Worm (Caenorhabditis elegans) whole organism, midembryonic: Measurements from ENCODE around the gene snt-1.

Source experiments
- T22C8.4 ChIP-seq: fragments of 200-800 bp; sonication (Bioruptor generic); IDR thresholded peaks from 2 replicates; pipeline ENCODE4 v1.3.6; 2022; ENCODE audit warnings: missing genetic modification characterization, missing compliant biosample characterization
- cog-1 ChIP-seq: sonication (generic microtip); optimal IDR thresholded peaks from 2 replicates; lab custom pipeline; 2016; ENCODE audit warnings: missing genetic modification characterization, missing compliant biosample characterization
- flt-1 ChIP-seq: fragments of 200-800 bp; sonication (Bioruptor generic); IDR thresholded peaks from 2 replicates; pipeline ENCODE4 v1.3.6; 2022; ENCODE audit warnings: missing genetic modification characterization, missing compliant biosample characterization
- klf-2 ChIP-seq: fragments of 200-800 bp; sonication (Bioruptor generic); conservative IDR thresholded peaks from 2 replicates; pipeline ENCODE4 v1.3.6; 2022; ENCODE audit warnings: missing genetic modification reagents, missing genetic modification characterization, missing compliant biosample characterization
- med-1 ChIP-seq: sonication (generic microtip); optimal IDR thresholded peaks from 2 replicates; lab custom pipeline; 2017; ENCODE audit warnings: missing genetic modification characterization, mild to moderate bottlenecking, missing compliant biosample characterization, antibody characterized with exemption, missing genetic modification reagents; ENCODE audit not compliant: insufficient read depth
- ref-1 ChIP-seq: fragments of 200-800 bp; sonication (Bioruptor generic); conservative IDR thresholded peaks from 2 replicates; pipeline ENCODE4 v1.3.6; 2022; ENCODE audit warnings: missing genetic modification reagents, missing genetic modification characterization, missing compliant biosample characterization
- tab-1 ChIP-seq: fragments of 200-800 bp; sonication (Bioruptor generic); IDR thresholded peaks from 2 replicates; pipeline ENCODE4 v1.3.6; 2022; ENCODE audit warnings: missing genetic modification characterization, missing compliant biosample characterization
- ztf-23 ChIP-seq: fragments of 200-800 bp; sonication (Bioruptor generic); IDR thresholded peaks from 2 replicates; pipeline ENCODE4 v1.3.6; 2022; ENCODE audit warnings: missing genetic modification reagents, missing genetic modification characterization, missing compliant biosample characterization
- ztf-29 ChIP-seq: fragments of 200-800 bp; sonication (Bioruptor generic); IDR thresholded peaks from 2 replicates; pipeline ENCODE4 v1.3.6; 2022; ENCODE audit warnings: missing genetic modification reagents, missing genetic modification characterization, missing compliant biosample characterization

Gene snt-1

DNA sequence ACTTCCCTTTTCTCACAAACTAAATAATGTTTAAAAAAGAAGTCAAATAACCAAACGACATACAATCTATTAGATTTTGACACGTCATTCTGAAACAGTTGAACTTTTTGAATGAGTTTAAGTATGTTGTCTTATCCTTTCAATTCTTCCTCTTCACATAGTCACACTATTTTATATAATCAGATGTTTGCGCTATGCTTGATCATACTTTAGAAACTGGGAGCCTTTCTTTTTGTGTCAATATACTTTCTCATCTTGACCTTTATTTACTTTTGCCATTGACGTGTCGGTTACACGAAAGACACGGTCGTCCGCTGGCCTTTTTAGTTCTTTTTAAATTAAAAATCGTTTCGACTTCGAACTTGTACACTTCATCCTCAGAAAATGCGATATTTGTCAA is 41.2 kb downstream of the snt-1 start, which contains the start of gene C04A2.15:
TSS of gene C04A2.15 (plus strand) at position 299 of the 400 bp plus-strand sequence.
- no peak for TF ChIP-seq tab-1 (GFP tag; lab: Robert Waterston, UW)
- TF ChIP-seq ref-1 (GFP tag; lab: Robert Waterston, UW) = no peak
- TF ChIP-seq ztf-29 = no peak
- no peak for TF ChIP-seq med-1 (GFP tag; lab: Kevin White, UChicago)
- no peak for TF ChIP-seq ztf-23
- TF ChIP-seq klf-2 (GFP tag; lab: Robert Waterston, UW) = no peak
- no peak for TF ChIP-seq flt-1 (GFP tag; lab: Robert Waterston, UW)
- TF ChIP-seq cog-1 (tag; lab: Kevin White, UChicago) = no peak
- TF ChIP-seq T22C8.4 = no peak

DNA sequence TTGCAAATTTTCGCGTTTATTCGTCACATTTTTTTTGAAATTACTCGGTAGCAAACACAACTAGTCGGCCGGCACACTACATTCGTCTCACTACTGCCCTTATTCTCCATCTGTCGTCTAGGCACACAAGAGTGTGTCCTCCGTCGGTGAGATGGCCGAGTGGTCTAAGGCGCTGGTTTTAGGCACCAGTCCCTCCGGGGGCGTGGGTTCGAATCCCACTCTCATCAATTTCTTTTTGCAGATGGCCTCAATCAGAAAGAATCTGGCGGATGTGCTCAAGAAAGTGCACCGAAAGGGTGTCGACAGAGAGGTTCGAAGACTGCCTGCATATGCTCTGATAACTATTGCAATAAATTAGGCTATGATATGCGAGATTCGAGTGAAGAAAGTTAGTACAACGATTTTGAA is 42.3 kb downstream of the snt-1 start:
- TF ChIP-seq ztf-29 (peak; percentile 87), ztf-23 (peak; percentile 88), tab-1 (GFP tag; lab: Robert Waterston, UW) (peak; percentile 95), cog-1 (tag; lab: Kevin White, UChicago) (peak; percentile 74), flt-1 (GFP tag; lab: Robert Waterston, UW) (peak; percentile 98), med-1 (GFP tag; lab: Kevin White, UChicago) (peak; percentile 88), ref-1 (GFP tag; lab: Robert Waterston, UW) (peak; percentile 87), T22C8.4 (peak; percentile 88), klf-2 (GFP tag; lab: Robert Waterston, UW) (peak; percentile 81)

DNA sequence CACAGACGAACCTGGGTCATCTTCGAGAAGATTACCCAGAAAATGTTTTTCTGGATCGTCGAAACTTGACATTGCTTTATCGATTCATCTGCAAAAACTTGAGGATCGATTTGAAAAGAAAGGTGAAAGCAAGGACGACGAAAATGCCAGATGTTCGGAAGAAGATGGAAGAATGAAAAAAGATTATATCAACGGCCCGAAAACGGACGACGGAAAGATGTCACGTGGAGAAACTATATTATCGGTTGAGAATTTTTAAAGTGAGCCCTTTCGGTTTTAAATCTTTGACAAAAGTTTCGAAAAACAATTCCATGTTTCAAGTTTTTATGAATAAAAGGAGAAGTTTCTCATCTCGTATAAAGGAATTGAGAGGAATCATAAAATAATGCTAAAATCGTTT is 47.4 kb downstream of the snt-1 start, which contains the start of gene dnj-5:
TSS of gene dnj-5 (minus strand) at position 101 of the 400 bp plus-strand sequence.
- no peak for TF ChIP-seq med-1 (GFP tag; lab: Kevin White, UChicago)
- TF ChIP-seq cog-1 (tag; lab: Kevin White, UChicago) = no peak
- TF ChIP-seq flt-1 (GFP tag; lab: Robert Waterston, UW) = no peak
- TF ChIP-seq tab-1 (GFP tag; lab: Robert Waterston, UW) = no peak
- TF ChIP-seq ztf-29 = no peak

DNA sequence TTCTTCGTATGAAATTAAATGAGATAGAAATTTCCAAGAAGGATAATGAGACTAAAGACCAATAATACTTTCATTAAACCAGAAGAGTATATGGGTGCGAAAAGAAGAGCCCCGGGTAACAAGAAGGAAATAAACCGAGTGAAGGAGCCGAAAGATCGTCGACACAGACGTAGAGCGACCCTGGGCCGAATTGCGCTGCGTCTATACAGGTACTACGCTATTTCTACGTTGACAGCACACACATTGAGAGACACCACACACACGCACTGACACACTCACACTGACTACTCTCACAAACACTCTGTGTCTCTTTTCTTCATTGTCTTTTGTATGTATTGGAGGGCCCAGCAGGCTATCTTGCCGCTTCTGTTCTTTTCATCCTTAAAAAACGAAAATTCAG is 48.1 kb downstream of the snt-1 start:
- TF ChIP-seq med-1 (GFP tag; lab: Kevin White, UChicago) = no peak
- TF ChIP-seq T22C8.4 = no peak
- no peak for TF ChIP-seq klf-2 (GFP tag; lab: Robert Waterston, UW)
- TF ChIP-seq ztf-23 = peak; percentile 79
- TF ChIP-seq ref-1 (GFP tag; lab: Robert Waterston, UW) = no peak
- 0 out of 2 replicates have a peak, but pooled peaks have one; percentile 55 for TF ChIP-seq tab-1 (GFP tag; lab: Robert Waterston, UW)
- no peak for TF ChIP-seq ztf-29
- peak; percentile 61 for TF ChIP-seq cog-1 (tag; lab: Kevin White, UChicago)
- no peak for TF ChIP-seq flt-1 (GFP tag; lab: Robert Waterston, UW)

DNA sequence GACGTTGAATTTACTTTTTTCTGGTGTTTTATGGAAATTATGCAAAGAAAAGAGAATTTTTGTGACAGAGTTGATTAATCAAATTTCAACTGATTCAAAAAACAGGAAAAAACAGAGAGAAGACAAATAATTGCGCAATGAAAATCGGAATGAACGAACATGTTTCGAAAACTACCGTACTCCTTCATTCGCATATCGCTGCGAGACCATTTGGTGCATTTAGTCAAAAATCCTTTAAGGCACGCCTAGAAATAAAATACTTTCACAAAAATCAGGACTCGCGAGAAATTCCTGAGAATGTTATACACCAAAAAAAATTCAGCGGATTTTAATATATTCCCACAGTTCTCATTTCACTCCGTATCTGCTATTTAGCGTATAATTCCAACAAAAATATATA is 49.3 kb downstream of the snt-1 start:
- TF ChIP-seq med-1 (GFP tag; lab: Kevin White, UChicago) = no peak
- no peak for TF ChIP-seq flt-1 (GFP tag; lab: Robert Waterston, UW)
- TF ChIP-seq ztf-23 = no peak
- no peak for TF ChIP-seq tab-1 (GFP tag; lab: Robert Waterston, UW)
- TF ChIP-seq cog-1 (tag; lab: Kevin White, UChicago) = no peak
- TF ChIP-seq ref-1 (GFP tag; lab: Robert Waterston, UW) = no peak
- TF ChIP-seq klf-2 (GFP tag; lab: Robert Waterston, UW) = no peak
- TF ChIP-seq T22C8.4 = no peak

DNA sequence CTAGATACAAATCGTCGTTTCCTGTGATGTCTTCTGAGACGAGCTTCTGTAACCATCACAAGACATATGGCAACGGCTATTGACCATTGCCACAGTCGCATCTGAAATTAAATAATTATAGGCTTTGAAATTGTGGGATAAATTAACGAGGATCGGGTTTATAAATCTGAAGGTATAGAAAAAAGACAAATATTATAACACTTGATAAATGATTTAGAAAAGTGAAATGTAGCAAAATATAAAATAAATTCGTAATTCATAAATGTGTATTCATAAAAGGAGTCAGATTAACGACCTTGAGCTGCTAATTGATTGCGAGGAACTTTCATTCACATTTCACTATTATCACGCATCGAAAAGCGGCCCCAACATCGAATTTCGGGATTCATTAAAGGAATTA is 52.9 kb downstream of the snt-1 start, which contains the start of gene aff-1:
TSS of gene aff-1 (minus strand) at position 101 of the 400 bp plus-strand sequence.
- no peak for TF ChIP-seq med-1 (GFP tag; lab: Kevin White, UChicago)
- no peak for TF ChIP-seq klf-2 (GFP tag; lab: Robert Waterston, UW)
- 0 out of 2 replicates have a peak, but pooled peaks have one; percentile 20 for TF ChIP-seq T22C8.4
